Fruit fly (Drosophila melanogaster) whole organism, embryonic: Measurements from ENCODE around the gene Gk2.

Experiments
- Asciz ChIP-seq: fragments of 200-800 bp; sonication (Bioruptor generic); optimal IDR thresholded peaks from 2 replicates; lab custom pipeline; 2017; ENCODE audit warnings: missing biosample characterization, mild to moderate bottlenecking, missing genetic modification characterization, missing genetic modification reagents
- Atf3 ChIP-seq: fragments of 200-800 bp; sonication (Bioruptor generic); optimal IDR thresholded peaks from 3 replicates; lab custom pipeline; 2016; ENCODE audit warnings: missing biosample characterization, missing genetic modification characterization
- CG12071 ChIP-seq: fragments of 200-800 bp; sonication (Bioruptor generic); optimal IDR thresholded peaks from 3 replicates; lab custom pipeline; 2018; ENCODE audit warnings: missing biosample characterization, mild to moderate bottlenecking, missing genetic modification characterization
- CG1233 ChIP-seq: fragments of 200-800 bp; sonication (Bioruptor generic); optimal IDR thresholded peaks from 4 replicates; lab custom pipeline; 2018; ENCODE audit warnings: missing biosample characterization, mild to moderate bottlenecking, missing genetic modification characterization
- CG12744 ChIP-seq: fragments of 200-800 bp; sonication (Bioruptor generic); optimal IDR thresholded peaks from 2 replicates; lab custom pipeline; 2016; ENCODE audit warnings: missing biosample characterization, missing genetic modification characterization
- CG12942 ChIP-seq: fragments of 200-800 bp; sonication (Bioruptor generic); optimal IDR thresholded peaks from 3 replicates; lab custom pipeline; 2016; ENCODE audit warnings: missing biosample characterization, missing genetic modification characterization
- CG13123 ChIP-seq: fragments of 200-800 bp; sonication (Bioruptor generic); optimal IDR thresholded peaks from 2 replicates; lab custom pipeline; 2016; ENCODE audit warnings: missing biosample characterization, missing genetic modification characterization
- CG13624 ChIP-seq: fragments of 200-800 bp; sonication (Bioruptor generic); optimal IDR thresholded peaks from 2 replicates; lab custom pipeline; 2016; ENCODE audit warnings: missing biosample characterization, missing genetic modification characterization
- CG18619 ChIP-seq: fragments of 200-800 bp; sonication (Bioruptor generic); optimal IDR thresholded peaks from 3 replicates; lab custom pipeline; 2017; ENCODE audit warnings: missing biosample characterization, mild to moderate bottlenecking, missing genetic modification characterization
- CG2129 ChIP-seq: fragments of 200-800 bp; sonication (Bioruptor generic); IDR thresholded peaks from 2 replicates; pipeline ENCODE4 v1.3.6; 2022; ENCODE audit warnings: missing biosample characterization, missing genetic modification characterization; ENCODE audit not compliant: partially characterized antibody
- CG3163 ChIP-seq: fragments of 200-800 bp; sonication (Bioruptor generic); optimal IDR thresholded peaks from 3 replicates; lab custom pipeline; 2016; ENCODE audit warnings: missing biosample characterization, missing genetic modification characterization
- CG32532 ChIP-seq: fragments of 200-800 bp; sonication (Bioruptor generic); IDR thresholded peaks from 2 replicates; pipeline ENCODE4 v1.3.6; 2022; ENCODE audit warnings: missing biosample characterization, missing genetic modification characterization
- CG34376 ChIP-seq: fragments of 200-800 bp; sonication (Bioruptor generic); optimal IDR thresholded peaks from 2 replicates; lab custom pipeline; 2018; ENCODE audit warnings: missing biosample characterization, mild to moderate bottlenecking, missing genetic modification characterization
- CG3726 ChIP-seq: fragments of 200-800 bp; sonication (Bioruptor generic); IDR thresholded peaks from 3 replicates; pipeline ENCODE4, ENCODE4 v1.3.6; 2022; ENCODE audit warnings: missing biosample characterization, missing genetic modification characterization
- CG3847 ChIP-seq: fragments of 200-800 bp; sonication (Bioruptor generic); IDR thresholded peaks from 2 replicates; pipeline ENCODE4 v1.3.6; 2022; ENCODE audit warnings: missing biosample characterization, missing genetic modification characterization
- CG8089 ChIP-seq: fragments of 200-800 bp; sonication (Bioruptor generic); optimal IDR thresholded peaks from 3 replicates; lab custom pipeline; 2016; ENCODE audit warnings: missing biosample characterization, missing genetic modification characterization
- CG9727 ChIP-seq: fragments of 200-800 bp; sonication (Bioruptor generic); optimal IDR thresholded peaks from 3 replicates; lab custom pipeline; 2017; ENCODE audit warnings: missing biosample characterization, mild to moderate bottlenecking, missing genetic modification characterization
- CG9797 ChIP-seq: fragments of 200-800 bp; sonication (Bioruptor generic); optimal IDR thresholded peaks from 3 replicates; lab custom pipeline; 2018; ENCODE audit warnings: missing biosample characterization, mild to moderate bottlenecking, missing genetic modification characterization
- CHES-1-like ChIP-seq: fragments of 200-800 bp; sonication (Bioruptor generic); optimal IDR thresholded peaks from 2 replicates; lab custom pipeline; 2016; ENCODE audit warnings: missing biosample characterization, missing genetic modification characterization
- Doc2 ChIP-seq: fragments of 200-800 bp; sonication (Bioruptor generic); IDR thresholded peaks from 2 replicates; pipeline ENCODE4 v1.3.6; 2022; ENCODE audit warnings: missing biosample characterization, missing genetic modification characterization
- Drgx ChIP-seq: fragments of 200-800 bp; sonication (Bioruptor generic); IDR thresholded peaks from 2 replicates; pipeline ENCODE4 v1.3.6; 2022; ENCODE audit warnings: missing biosample characterization, missing genetic modification characterization
- Fer2 ChIP-seq: fragments of 200-800 bp; sonication (Bioruptor generic); optimal IDR thresholded peaks from 2 replicates; lab custom pipeline; 2018; ENCODE audit warnings: missing biosample characterization, mild to moderate bottlenecking, missing genetic modification characterization, moderate library complexity
- Fer3 ChIP-seq: fragments of 200-800 bp; sonication (Bioruptor generic); optimal IDR thresholded peaks from 2 replicates; lab custom pipeline; 2018; ENCODE audit warnings: missing biosample characterization, mild to moderate bottlenecking, missing genetic modification characterization, moderate library complexity
- Gug ChIP-seq: fragments of 200-800 bp; sonication (Bioruptor generic); IDR thresholded peaks from 4 replicates; pipeline ENCODE4 v1.3.6; 2022; ENCODE audit warnings: missing biosample characterization, missing genetic modification characterization
- HmgZ ChIP-seq: fragments of 200-800 bp; sonication (Bioruptor generic); optimal IDR thresholded peaks from 2 replicates; lab custom pipeline; 2018; ENCODE audit warnings: missing biosample characterization, mild to moderate bottlenecking, missing genetic modification characterization
- Mrtf ChIP-seq: fragments of 200-800 bp; sonication (Bioruptor generic); IDR thresholded peaks from 3 replicates; pipeline ENCODE4 v1.3.6; 2022; ENCODE audit warnings: missing biosample characterization, missing genetic modification characterization
- Myb ChIP-seq: fragments of 200-800 bp; sonication (Bioruptor generic); optimal IDR thresholded peaks from 2 replicates; lab custom pipeline; 2016; ENCODE audit warnings: missing biosample characterization, missing genetic modification characterization
- Poxn ChIP-seq: fragments of 200-800 bp; sonication (Bioruptor generic); IDR thresholded peaks from 2 replicates; pipeline ENCODE4 v1.3.6; 2022; ENCODE audit warnings: missing biosample characterization, missing genetic modification characterization
- Sox102F ChIP-seq: fragments of 200-800 bp; sonication (Bioruptor generic); optimal IDR thresholded peaks from 2 replicates; lab custom pipeline; 2018; ENCODE audit warnings: missing biosample characterization, mild to moderate bottlenecking, missing genetic modification characterization, moderate library complexity
- Spps ChIP-seq: fragments of 200-800 bp; sonication (Bioruptor generic); optimal IDR thresholded peaks from 2 replicates; lab custom pipeline; 2018; ENCODE audit warnings: missing biosample characterization, mild to moderate bottlenecking, missing genetic modification characterization
- TFAM ChIP-seq: fragments of 200-800 bp; sonication (Bioruptor generic); optimal IDR thresholded peaks from 2 replicates; lab custom pipeline; 2017; ENCODE audit warnings: missing biosample characterization, missing genetic modification characterization, inconsistent platforms
- abd-A ChIP-seq: fragments of 200-800 bp; sonication (Bioruptor generic); optimal IDR thresholded peaks from 3 replicates; lab custom pipeline; 2019; ENCODE audit warnings: missing biosample characterization, mild to moderate bottlenecking, missing genetic modification characterization, moderate library complexity
- chm ChIP-seq: fragments of 200-800 bp; sonication (Bioruptor generic); IDR thresholded peaks from 2 replicates; pipeline ENCODE4 v1.3.6; 2022; ENCODE audit warnings: missing biosample characterization, missing genetic modification characterization
- chn ChIP-seq: fragments of 200-800 bp; sonication (Bioruptor generic); optimal IDR thresholded peaks from 2 replicates; lab custom pipeline; 2016; ENCODE audit warnings: missing biosample characterization, missing genetic modification characterization
- crp ChIP-seq, 2 experiments: fragments of 200-800 bp; sonication (Bioruptor generic); optimal IDR thresholded peaks; 2 replicates in 1 of 2; 3 replicates in 1 of 2; lab custom pipeline; 2017; ENCODE audit warnings: missing biosample characterization in 2 of 2, missing genetic modification characterization in 2 of 2, mild to moderate bottlenecking in 1 of 2, moderate library complexity in 1 of 2
- disco-r ChIP-seq: fragments of 200-800 bp; sonication (Bioruptor generic); optimal IDR thresholded peaks from 2 replicates; lab custom pipeline; 2016; ENCODE audit warnings: missing biosample characterization, missing genetic modification characterization
- dmrt99B ChIP-seq: fragments of 200-800 bp; sonication (Bioruptor generic); optimal IDR thresholded peaks from 2 replicates; lab custom pipeline; 2018; ENCODE audit warnings: missing biosample characterization, mild to moderate bottlenecking, missing genetic modification characterization, moderate library complexity
- dysf ChIP-seq: fragments of 200-800 bp; sonication (Bioruptor generic); IDR thresholded peaks from 3 replicates; pipeline ENCODE4 v1.3.6; 2022; ENCODE audit warnings: missing biosample characterization, missing genetic modification characterization
- ewg ChIP-seq: fragments of 200-800 bp; sonication (Bioruptor generic); optimal IDR thresholded peaks from 3 replicates; lab custom pipeline; 2017; ENCODE audit warnings: mild to moderate bottlenecking, missing biosample characterization, missing genetic modification reagents, missing genetic modification characterization
- eyg ChIP-seq: fragments of 200-800 bp; sonication (Bioruptor generic); optimal IDR thresholded peaks from 3 replicates; lab custom pipeline; 2016; ENCODE audit warnings: missing biosample characterization, missing genetic modification characterization
- fu2 ChIP-seq: fragments of 200-800 bp; sonication (Bioruptor generic); optimal IDR thresholded peaks from 2 replicates; lab custom pipeline; 2016; ENCODE audit warnings: missing biosample characterization, missing genetic modification characterization
- gce ChIP-seq: fragments of 200-800 bp; sonication (Bioruptor generic); IDR thresholded peaks from 3 replicates; pipeline ENCODE4 v1.3.6; 2022; ENCODE audit warnings: missing biosample characterization, missing genetic modification characterization
- gcm2 ChIP-seq: fragments of 200-800 bp; sonication (Bioruptor generic); optimal IDR thresholded peaks from 2 replicates; lab custom pipeline; 2016; ENCODE audit warnings: missing biosample characterization, missing genetic modification characterization
- lmd ChIP-seq: fragments of 200-800 bp; sonication (Bioruptor generic); IDR thresholded peaks from 2 replicates; pipeline ENCODE4 v1.3.6; 2022; ENCODE audit warnings: missing biosample characterization, missing genetic modification characterization
- lov ChIP-seq, 2 experiments: fragments of 200-800 bp in 1 of 2; fragments of >200 bp in 1 of 2; sonication (Bioruptor generic) in 1 of 2; IDR thresholded peaks in 1 of 2; optimal IDR thresholded peaks in 1 of 2; 2 replicates in 1 of 2; 3 replicates in 1 of 2; pipeline versions ENCODE4 v1.3.6 to Lab custom; 2017 to 2022; ENCODE audit warnings: missing biosample characterization in 1 of 2, missing genetic modification characterization in 1 of 2
- ranshi ChIP-seq: fragments of 200-800 bp; sonication (Bioruptor generic); IDR thresholded peaks from 2 replicates; pipeline ENCODE4 v1.3.6; 2022; ENCODE audit warnings: missing biosample characterization, missing genetic modification characterization
- stc ChIP-seq: fragments of 200-800 bp; sonication (Bioruptor generic); IDR thresholded peaks from 2 replicates; pipeline ENCODE4 v1.3.6; 2022; ENCODE audit warnings: missing biosample characterization, missing genetic modification characterization
- vvl ChIP-seq: fragments of 200-800 bp; sonication (Bioruptor generic); IDR thresholded peaks from 2 replicates; pipeline ENCODE4 v1.3.6; 2022; ENCODE audit warnings: missing biosample characterization, missing genetic modification characterization

Gk2 gene

dm6 chr3L:1740129-1740975 is 2.1 kb downstream of the Gk2 start (continued):
- peak; percentile 37 for TF ChIP-seq Myb (GFP tag; lab: Kevin White, UChicago)
- TF ChIP-seq CG12744 (GFP tag; lab: Kevin White, UChicago), result peak; percentile 32
- peak; percentile 66; the same call in 1 of the 2 replicates for TF ChIP-seq CG3847
- no peak for TF ChIP-seq CG9797 (GFP tag; lab: Kevin White, UChicago)
- TF ChIP-seq Asciz (GFP tag; lab: Kevin White, UChicago), result peak; percentile 25
- TF ChIP-seq fu2 (GFP tag; lab: Kevin White, UChicago), result peak; percentile 38
- peak; percentile 6 for TF ChIP-seq eyg (GFP tag; lab: Kevin White, UChicago)
- peak; percentile 66 for TF ChIP-seq Fer3 (tag; lab: Kevin White, UChicago)
- no peak for TF ChIP-seq CG12071
- no peak for TF ChIP-seq lov (optimal IDR thresholded peaks at IDR 0.05; lab: Kevin White, UChicago)
- 0 out of 3 replicates have a peak, but pooled peaks have one; percentile 23 for TF ChIP-seq lov (GFP tag; IDR thresholded peaks at IDR 0.05; lab: Robert Waterston, UW)
- TF ChIP-seq crp (GFP tag; optimal IDR thresholded peaks at IDR 0.05; lab: Kevin White, UChicago), result peak in 1 of 2 experiments; percentile 15
- TF ChIP-seq chm (GFP tag; lab: Robert Waterston, UW), result peak; percentile 65; the same call in 1 of the 2 replicates
- TF ChIP-seq Poxn (GFP tag; lab: Robert Waterston, UW), result peak; percentile 24; the same call in 1 of the 2 replicates
- TF ChIP-seq CG13123, result peak; percentile 22
- peak; percentile 39 for TF ChIP-seq gcm2 (GFP tag; lab: Kevin White, UChicago)
- peak; percentile 17 for TF ChIP-seq CG8089 (GFP tag; lab: Kevin White, UChicago)
- peak; percentile 79 for TF ChIP-seq CG13624 (GFP tag; lab: Kevin White, UChicago)
- peak; percentile 45 for TF ChIP-seq CG3163 (GFP tag; lab: Kevin White, UChicago)
- TF ChIP-seq vvl (GFP tag; lab: Robert Waterston, UW), result peak; percentile 89
- peak; percentile 24 for TF ChIP-seq CG9727 (GFP tag; lab: Kevin White, UChicago)
- peak; percentile 54 for TF ChIP-seq CG12942 (GFP tag; lab: Kevin White, UChicago)
- peak; percentile 70; the same call in 2 of the 3 replicates for TF ChIP-seq Mrtf (GFP tag; lab: Robert Waterston, UW)
- TF ChIP-seq Fer2 (tag; lab: Kevin White, UChicago), result no peak
- peak; percentile 56; the same call in 1 of the 3 replicates for TF ChIP-seq CG3726 (GFP tag; lab: Robert Waterston, UW)
- 0 out of 2 replicates have a peak, but pooled peaks have one; percentile 11 for TF ChIP-seq ranshi (GFP tag; lab: Robert Waterston, UW)
- TF ChIP-seq chn (GFP tag; lab: Kevin White, UChicago), result peak; percentile 55
- peak; percentile 52 for TF ChIP-seq Drgx
- TF ChIP-seq CHES-1-like, result peak; percentile 59
- TF ChIP-seq ewg (GFP tag; lab: Kevin White, UChicago), result peak; percentile 42
- peak; percentile 45 for TF ChIP-seq HmgZ
- peak; percentile 87 for TF ChIP-seq Sox102F (GFP tag; lab: Kevin White, UChicago)
- TF ChIP-seq dmrt99B (tag; lab: Kevin White, UChicago), result peak; percentile 77
- peak; percentile 54 for TF ChIP-seq CG1233 (GFP tag; lab: Kevin White, UChicago)
- peak; percentile 16; the same call in 1 of the 2 replicates for TF ChIP-seq Doc2 (GFP tag; lab: Robert Waterston, UW)
- peak; percentile 34 for TF ChIP-seq abd-A
- peak; percentile 63 for TF ChIP-seq CG18619
- peak; percentile 71; the same call in 1 of the 3 replicates for TF ChIP-seq gce (GFP tag; lab: Robert Waterston, UW)
- TF ChIP-seq CG34376 (GFP tag; lab: Kevin White, UChicago), result no peak
- TF ChIP-seq Atf3 (GFP tag; lab: Kevin White, UChicago), result peak; percentile 35
- no peak for TF ChIP-seq CG2129 (GFP tag; lab: Robert Waterston, UW)
- peak; percentile 88 for TF ChIP-seq dysf (GFP tag; lab: Robert Waterston, UW)
- TF ChIP-seq disco-r (GFP tag; lab: Kevin White, UChicago), result no peak
- TF ChIP-seq CG32532, result peak; percentile 81
- peak; percentile 62 for TF ChIP-seq Gug
- TF ChIP-seq stc, result peak; percentile 70
- TF ChIP-seq lmd (GFP tag; lab: Robert Waterston, UW), result peak; percentile 84
- TF ChIP-seq Spps (tag; lab: Kevin White, UChicago), result no peak
- no peak for TF ChIP-seq TFAM
